Worm (Caenorhabditis elegans): Measurements from ENCODE around the gene folt-2.

DNA sequence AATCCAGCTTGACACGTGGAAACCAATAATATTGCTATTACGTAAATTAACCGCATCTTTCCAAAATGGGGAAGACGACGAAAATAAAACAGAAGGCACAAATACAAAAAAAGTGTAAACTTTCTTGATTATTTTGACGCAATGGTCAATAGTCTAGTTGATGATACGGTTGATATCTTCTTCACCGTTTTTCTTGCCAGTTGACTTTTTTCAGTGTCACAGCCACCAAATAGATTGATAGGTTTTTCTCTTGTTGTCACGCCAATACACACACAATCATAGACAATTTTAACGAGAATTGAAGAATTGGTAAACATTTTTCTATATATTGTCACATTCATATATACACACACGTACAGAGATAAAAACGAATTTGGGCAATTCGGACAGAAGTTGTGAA is 34.1 kb upstream of the folt-2 start, which contains the start of gene zmp-3:
- TF ChIP-seq skn-1 (tag; optimal IDR thresholded peaks at IDR 0.05) (no peak), spr-1 (tag; optimal IDR thresholded peaks at IDR 0.05) (no peak), nhr-76 (tag; optimal IDR thresholded peaks at IDR 0.05) (no peak), ZK337.2 (GFP tag; IDR thresholded peaks at IDR 0.05) (no peak), dmd-8 (GFP tag; IDR thresholded peaks at IDR 0.05) (no peak), egl-43 (GFP tag; IDR thresholded peaks at IDR 0.05) (no peak), unc-130 (GFP tag; optimal IDR thresholded peaks at IDR 0.05) (no peak), mdl-1 (tag; optimal IDR thresholded peaks at IDR 0.05) (no peak), zfp-2 (tag; optimal IDR thresholded peaks at IDR 0.05) (no peak), jun-1 (tag; optimal IDR thresholded peaks at IDR 0.05) (no peak), F10B5.3 (tag; optimal IDR thresholded peaks at IDR 0.05) (no peak)

Measured in whole organism, L4 larva.